Worm (Caenorhabditis elegans) whole organism, L1 larva: ENCODE results near the gene enpp-1.

ENCODE experiments used
- C04F5.9 ChIP-seq: sonication (generic microtip); optimal IDR thresholded peaks from 2 replicates; lab custom pipeline; 2016; ENCODE audit warnings: missing genetic modification characterization, missing compliant biosample characterization
- alr-1 ChIP-seq: fragments of 200-800 bp; sonication (Bioruptor generic); optimal IDR thresholded peaks from 2 replicates; lab custom pipeline; 2018; ENCODE audit warnings: borderline replicate concordance, mild to moderate bottlenecking, missing genetic modification characterization, missing compliant biosample characterization
- aly-2 ChIP-seq: fragments of 150-350 bp; optimal IDR thresholded peaks from 2 replicates; lab custom pipeline; 2014; ENCODE audit warnings: missing biosample characterization, missing genetic modification characterization
- ceh-8 ChIP-seq: fragments of 200-800 bp; sonication (Bioruptor generic); optimal IDR thresholded peaks from 2 replicates; lab custom pipeline; 2018; ENCODE audit warnings: mild to moderate bottlenecking, missing genetic modification characterization, moderate library complexity, missing compliant biosample characterization
- ceh-82 ChIP-seq, 3 experiments: fragments of 150-350 bp in 1 of 3; sonication (generic microtip) in 2 of 3; optimal IDR thresholded peaks; 2 replicates each; lab custom pipeline; 2014 to 2017; ENCODE audit warnings: missing biosample characterization in 3 of 3, missing genetic modification characterization in 3 of 3
- ceh-88 ChIP-seq: fragments of 200-800 bp; sonication (Bioruptor generic); IDR thresholded peaks from 2 replicates; pipeline ENCODE4 v1.3.6; 2022; ENCODE audit warnings: missing genetic modification characterization, missing compliant biosample characterization
- ceh-90 ChIP-seq: sonication (generic microtip); optimal IDR thresholded peaks from 2 replicates; lab custom pipeline; 2016; ENCODE audit warnings: missing genetic modification characterization, missing compliant biosample characterization
- ces-1 ChIP-seq: fragments of 150-350 bp; optimal IDR thresholded peaks from 2 replicates; lab custom pipeline; 2014; ENCODE audit warnings: missing biosample characterization, missing genetic modification reagents, missing genetic modification characterization
- dsc-1 ChIP-seq: sonication (generic microtip); optimal IDR thresholded peaks from 2 replicates; lab custom pipeline; 2016; ENCODE audit warnings: mild to moderate bottlenecking, missing genetic modification characterization, missing compliant biosample characterization
- efl-1 ChIP-seq, 4 experiments: fragments of 150-350 bp; optimal IDR thresholded peaks in 3 of 4; peaks in 1 of 4; 1 replicate in 1 of 4; 2 replicates in 3 of 4; lab custom pipeline; 2014; ENCODE audit warnings: missing biosample characterization in 2 of 4, missing genetic modification characterization in 2 of 4, missing genetic modification reagents in 2 of 4
- egl-13 ChIP-seq: sonication (generic microtip); optimal IDR thresholded peaks from 2 replicates; lab custom pipeline; 2016; ENCODE audit warnings: missing genotype, missing genetic modification reagents, missing genetic modification characterization, missing compliant biosample characterization
- elt-2 ChIP-seq: sonication (generic microtip); optimal IDR thresholded peaks from 2 replicates; lab custom pipeline; 2016; ENCODE audit warnings: missing genetic modification characterization, mild to moderate bottlenecking, inconsistent platforms, missing compliant biosample characterization, missing genetic modification reagents
- ets-5 ChIP-seq: fragments of 200-800 bp; sonication (Bioruptor generic); IDR thresholded peaks from 2 replicates; pipeline ENCODE4 v1.3.6; 2022; ENCODE audit warnings: missing genetic modification characterization, missing compliant biosample characterization
- fkh-8 ChIP-seq: sonication (generic microtip); optimal IDR thresholded peaks from 2 replicates; lab custom pipeline; 2016; ENCODE audit warnings: mild to moderate bottlenecking, missing genetic modification characterization, missing compliant biosample characterization
- grh-1 ChIP-seq: fragments of 200-800 bp; sonication (Bioruptor generic); IDR thresholded peaks from 2 replicates; pipeline ENCODE4 v1.3.6; 2022; ENCODE audit warnings: missing genetic modification reagents, missing genetic modification characterization, missing compliant biosample characterization
- hlh-17 ChIP-seq: fragments of 200-800 bp; sonication (Bioruptor generic); optimal IDR thresholded peaks from 2 replicates; lab custom pipeline; 2018; ENCODE audit warnings: missing genetic modification characterization, mild to moderate bottlenecking, missing compliant biosample characterization, moderate library complexity, borderline replicate concordance
- hlh-4 ChIP-seq: sonication (generic microtip); optimal IDR thresholded peaks from 2 replicates; lab custom pipeline; 2016; ENCODE audit warnings: mild to moderate bottlenecking, missing genetic modification characterization, missing compliant biosample characterization
- hpl-2 ChIP-seq: fragments of 150-350 bp; optimal IDR thresholded peaks from 2 replicates; lab custom pipeline; 2014; ENCODE audit warnings: missing biosample characterization, missing genetic modification reagents, missing genetic modification characterization
- irx-1 ChIP-seq: sonication (generic microtip); optimal IDR thresholded peaks from 2 replicates; lab custom pipeline; 2016; ENCODE audit warnings: missing genetic modification characterization, missing compliant biosample characterization
- isw-1 ChIP-seq: fragments of 200-800 bp; sonication (Bioruptor generic); IDR thresholded peaks from 2 replicates; pipeline ENCODE4 v1.3.6; 2022; ENCODE audit warnings: missing genetic modification characterization, missing compliant biosample characterization
- lin-14 ChIP-seq: fragments of 200-800 bp; sonication (Bioruptor generic); optimal IDR thresholded peaks from 2 replicates; lab custom pipeline; 2018; ENCODE audit warnings: mild to moderate bottlenecking, missing genetic modification characterization, moderate library complexity, missing compliant biosample characterization
- lin-15B ChIP-seq: fragments of 150-350 bp; sonication (generic microtip); optimal IDR thresholded peaks from 3 replicates; lab custom pipeline; 2014; ENCODE audit warnings: missing biosample characterization, missing genetic modification characterization
- lir-3 ChIP-seq: sonication (generic microtip); optimal IDR thresholded peaks from 2 replicates; lab custom pipeline; 2016; ENCODE audit warnings: mild to moderate bottlenecking, missing genetic modification characterization, moderate library complexity, missing compliant biosample characterization; ENCODE audit not compliant: poor library complexity
- mab-9 ChIP-seq: fragments of 200-800 bp; sonication (Bioruptor generic); IDR thresholded peaks from 2 replicates; pipeline ENCODE4 v1.3.6; 2022; ENCODE audit warnings: missing genetic modification reagents, missing genetic modification characterization, missing compliant biosample characterization
- mef-2 ChIP-seq: fragments of 150-350 bp; optimal IDR thresholded peaks from 2 replicates; lab custom pipeline; 2014; ENCODE audit warnings: missing biosample characterization, missing genetic modification characterization
- nhr-11 ChIP-seq: fragments of 150-350 bp; optimal IDR thresholded peaks from 2 replicates; lab custom pipeline; 2014; ENCODE audit warnings: missing biosample characterization, missing genetic modification characterization
- nhr-12 ChIP-seq: sonication (generic microtip); optimal IDR thresholded peaks from 2 replicates; lab custom pipeline; 2017; ENCODE audit warnings: missing biosample characterization, missing genetic modification characterization
- nhr-19 ChIP-seq: fragments of 200-800 bp; sonication (Bioruptor generic); conservative IDR thresholded peaks from 2 replicates; pipeline ENCODE4 v1.3.6; 2022; ENCODE audit warnings: missing genetic modification characterization, missing compliant biosample characterization
- nhr-20 ChIP-seq: sonication (generic microtip); optimal IDR thresholded peaks from 2 replicates; lab custom pipeline; 2016; ENCODE audit warnings: mild to moderate bottlenecking, missing genetic modification characterization, missing compliant biosample characterization
- nhr-76 ChIP-seq: sonication (generic microtip); optimal IDR thresholded peaks from 2 replicates; lab custom pipeline; 2017; ENCODE audit warnings: missing biosample characterization, missing genetic modification characterization
- nhr-85 ChIP-seq: sonication (generic microtip); peaks from one replicate; lab custom pipeline; 2016; ENCODE audit warnings: missing genetic modification characterization, inconsistent platforms, missing compliant biosample characterization
- nhr-90 ChIP-seq: sonication (generic microtip); optimal IDR thresholded peaks from 2 replicates; lab custom pipeline; 2016; ENCODE audit warnings: mild to moderate bottlenecking, missing genetic modification characterization, missing compliant biosample characterization; ENCODE audit not compliant: poor library complexity
- pag-3 ChIP-seq: sonication (generic microtip); optimal IDR thresholded peaks from 2 replicates; lab custom pipeline; 2017; ENCODE audit warnings: missing genetic modification characterization, mild to moderate bottlenecking, missing compliant biosample characterization, antibody characterized with exemption, borderline replicate concordance; ENCODE audit not compliant: insufficient read depth
- pqm-1 ChIP-seq: sonication (generic microtip); optimal IDR thresholded peaks from 3 replicates; lab custom pipeline; 2017; ENCODE audit warnings: missing biosample characterization, missing genetic modification characterization
- skn-1 ChIP-seq: fragments of 150-350 bp; optimal IDR thresholded peaks from 2 replicates; lab custom pipeline; 2014; ENCODE audit warnings: missing biosample characterization, missing genetic modification characterization
- snpc-4 ChIP-seq: fragments of 150-350 bp; optimal IDR thresholded peaks from 2 replicates; lab custom pipeline; 2014; ENCODE audit warnings: missing biosample characterization, missing genetic modification characterization
- snu-23 ChIP-seq: sonication (generic microtip); optimal IDR thresholded peaks from 2 replicates; lab custom pipeline; 2016; ENCODE audit warnings: missing genetic modification characterization, missing compliant biosample characterization
- sox-4 ChIP-seq: sonication (generic microtip); optimal IDR thresholded peaks from 2 replicates; lab custom pipeline; 2016; ENCODE audit warnings: missing genetic modification characterization, missing compliant biosample characterization
- sup-37 ChIP-seq: fragments of 200-800 bp; sonication (Bioruptor generic); optimal IDR thresholded peaks from 2 replicates; lab custom pipeline; 2018; ENCODE audit warnings: mild to moderate bottlenecking, missing genetic modification characterization, missing compliant biosample characterization
- tlp-1 ChIP-seq: fragments of 150-350 bp; optimal IDR thresholded peaks from 2 replicates; lab custom pipeline; 2014; ENCODE audit warnings: missing biosample characterization, missing genetic modification characterization
- unc-130 ChIP-seq: fragments of 150-350 bp; optimal IDR thresholded peaks from 2 replicates; lab custom pipeline; 2017; ENCODE audit warnings: missing biosample characterization, missing genetic modification characterization, inconsistent platforms
- unc-30 ChIP-seq: sonication (generic microtip); optimal IDR thresholded peaks from 2 replicates; lab custom pipeline; 2017; ENCODE audit warnings: missing biosample characterization, missing genetic modification characterization
- unc-62 ChIP-seq: fragments of 150-350 bp; optimal IDR thresholded peaks from 2 replicates; lab custom pipeline; 2014; ENCODE audit warnings: missing biosample characterization, missing genetic modification reagents, missing genetic modification characterization
- unc-86 ChIP-seq: sonication (generic microtip); optimal IDR thresholded peaks from 2 replicates; lab custom pipeline; 2016; ENCODE audit warnings: missing genetic modification characterization, missing compliant biosample characterization
- zip-4 ChIP-seq: fragments of 200-800 bp; sonication (Bioruptor generic); optimal IDR thresholded peaks from 2 replicates; lab custom pipeline; 2018; ENCODE audit warnings: mild to moderate bottlenecking, missing genetic modification characterization, moderate library complexity, missing compliant biosample characterization
- ztf-11 ChIP-seq, 2 experiments: sonication (generic microtip); optimal IDR thresholded peaks; 2 replicates each; lab custom pipeline; 2016 to 2017; ENCODE audit warnings: missing genetic modification characterization in 2 of 2, missing biosample characterization in 1 of 2, missing compliant biosample characterization in 1 of 2
- ztf-4 ChIP-seq: fragments of 150-350 bp; optimal IDR thresholded peaks from 2 replicates; lab custom pipeline; 2014; ENCODE audit warnings: missing biosample characterization, missing genetic modification characterization

Gene enpp-1

DNA sequence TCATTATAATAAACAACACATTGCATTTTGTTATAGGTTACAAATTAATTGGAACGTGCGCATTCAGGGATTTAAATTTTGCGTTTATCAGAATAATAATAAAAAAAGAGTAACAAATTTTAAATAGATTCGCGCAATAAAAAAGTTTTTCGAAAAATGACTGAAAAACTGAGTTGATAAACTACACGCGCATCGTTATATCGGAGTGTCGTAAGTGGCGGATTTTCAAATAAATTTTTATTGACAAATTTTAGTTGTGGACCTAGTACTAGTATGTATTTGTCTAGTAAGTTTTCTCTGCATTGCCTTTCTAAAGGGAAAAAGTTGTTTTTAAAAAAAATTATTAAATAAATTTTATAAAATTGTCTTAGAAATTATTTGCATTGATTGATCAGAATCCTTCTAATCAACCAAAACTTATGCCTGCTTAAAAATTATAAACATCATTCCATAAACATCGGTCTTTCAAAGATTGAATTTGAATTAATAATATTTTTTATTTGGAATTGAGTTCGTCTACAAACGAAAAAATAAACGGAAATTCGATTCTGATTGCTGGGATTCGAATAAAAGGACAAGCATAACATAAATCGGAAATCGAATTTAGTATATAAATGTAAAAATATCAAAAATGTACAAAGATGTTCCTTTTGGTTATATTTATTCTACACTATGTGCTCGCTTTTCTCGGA, 53.2 kb downstream of the enpp-1 start, which contains the start of gene srd-4 (continued):
- TF ChIP-seq ets-5 (GFP tag; lab: Robert Waterston, UW), result no peak
- no peak for TF ChIP-seq sup-37
- TF ChIP-seq ceh-88 (GFP tag; lab: Robert Waterston, UW), result no peak
- TF ChIP-seq ztf-4, result no peak
- peak; percentile 6 for TF ChIP-seq irx-1 (tag; lab: Kevin White, UChicago)
- TF ChIP-seq unc-130 (tag; lab: Kevin White, UChicago), result no peak
- no peak for TF ChIP-seq hlh-4 (tag; lab: Kevin White, UChicago)
- TF ChIP-seq hpl-2, result no peak
- TF ChIP-seq elt-2, result no peak
- peak; percentile 66 to 93 for TF ChIP-seq efl-1 (optimal IDR thresholded peaks at IDR 0.05; lab: Kevin White, UChicago)
- peak; percentile 94 to 99 for TF ChIP-seq efl-1 (GFP tag; optimal IDR thresholded peaks at IDR 0.05 in 1 of 2; lab: Kevin White, UChicago)
- no peak for TF ChIP-seq ces-1 (GFP tag; lab: Kevin White, UChicago)
- TF ChIP-seq pqm-1, result no peak
- TF ChIP-seq hlh-17, result no peak
- TF ChIP-seq nhr-85, result no peak
- no peak for TF ChIP-seq tlp-1 (tag; lab: Kevin White, UChicago)
- TF ChIP-seq fkh-8, result no peak
- TF ChIP-seq nhr-90 (tag; lab: Kevin White, UChicago), result peak; percentile 54
- no peak for TF ChIP-seq ceh-8 (GFP tag; lab: Kevin White, UChicago)
- TF ChIP-seq snu-23 (GFP tag; lab: Kevin White, UChicago), result peak; percentile 46
- TF ChIP-seq C04F5.9 (tag; lab: Kevin White, UChicago), result no peak
- no peak for TF ChIP-seq nhr-76 (tag; lab: Kevin White, UChicago)
- TF ChIP-seq ceh-82 (tag; optimal IDR thresholded peaks at IDR 0.05; lab: Kevin White, UChicago), result peak in 2 of 3 experiments; percentile 4 to 28
- TF ChIP-seq nhr-12 (tag; lab: Kevin White, UChicago), result no peak
- TF ChIP-seq pag-3 (tag; lab: Kevin White, UChicago), result no peak
- no peak for TF ChIP-seq grh-1 (GFP tag; lab: Robert Waterston, UW)
- TF ChIP-seq unc-30 (tag; lab: Kevin White, UChicago), result no peak
- TF ChIP-seq nhr-20 (tag; lab: Kevin White, UChicago), result peak; percentile 35
- no peak for TF ChIP-seq sox-4 (tag; lab: Kevin White, UChicago)
- TF ChIP-seq unc-62 (GFP tag; lab: Kevin White, UChicago), result no peak
- TF ChIP-seq ztf-11 (tag; optimal IDR thresholded peaks at IDR 0.05; lab: Kevin White, UChicago), result no peak
- TF ChIP-seq ceh-90 (tag; lab: Kevin White, UChicago), result peak; percentile 10
- TF ChIP-seq alr-1 (tag; lab: Kevin White, UChicago), result no peak
- TF ChIP-seq lir-3 (tag; lab: Kevin White, UChicago), result no peak
- peak; percentile 29 for TF ChIP-seq dsc-1 (tag; lab: Kevin White, UChicago)
- no peak for TF ChIP-seq lin-14 (GFP tag; lab: Kevin White, UChicago)
- peak; percentile 53 for TF ChIP-seq skn-1 (tag; lab: Kevin White, UChicago)
- no peak for TF ChIP-seq egl-13 (tag; lab: Kevin White, UChicago)
- TF ChIP-seq aly-2 (tag; lab: Kevin White, UChicago), result no peak
- TF ChIP-seq mab-9 (GFP tag; lab: Robert Waterston, UW), result no peak
- TF ChIP-seq lin-15B, result no peak
- TF ChIP-seq mef-2 (tag; lab: Kevin White, UChicago), result no peak
- TF ChIP-seq nhr-19 (GFP tag; lab: Robert Waterston, UW), result peak; percentile 46; the same call in 1 of the 2 replicates
- TF ChIP-seq isw-1 (GFP tag; lab: Robert Waterston, UW), result no peak
- TF ChIP-seq zip-4 (GFP tag; lab: Kevin White, UChicago), result no peak
- TF ChIP-seq snpc-4 (tag; lab: Kevin White, UChicago), result no peak
- TF ChIP-seq unc-86, result no peak
- no peak for TF ChIP-seq nhr-11 (tag; lab: Kevin White, UChicago)
